Worm (Caenorhabditis elegans): Measurements from ENCODE around the gene osm-11.

osm-11 gene

DNA sequence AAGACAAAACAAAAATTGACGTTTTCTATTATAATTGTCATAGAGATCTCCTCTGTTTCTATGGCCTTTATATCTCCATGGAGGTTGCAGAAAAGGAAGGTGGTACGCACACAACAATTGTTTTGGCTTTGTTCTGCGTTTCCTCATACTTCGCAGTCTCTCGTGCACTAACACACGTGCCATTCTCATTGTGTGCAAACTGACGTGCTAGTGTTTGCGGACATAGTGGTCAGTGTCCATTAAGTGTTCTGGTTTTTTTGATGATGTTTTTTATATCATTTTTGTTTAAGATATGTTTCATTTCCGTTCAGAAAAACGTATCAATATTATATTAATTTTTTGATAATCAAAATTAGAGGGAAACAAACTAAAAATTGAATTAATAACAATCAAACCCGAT is 30.0 kb upstream of the osm-11 start, which contains the start of gene C36E6.2:
TSS of gene C36E6.2 (plus strand) at position 261 of the 400 bp plus-strand sequence.
- TF ChIP-seq hmbx-1 (tag; optimal IDR thresholded peaks at IDR 0.05): no peak
- 0 out of 2 replicates have a peak, but pooled peaks have one; percentile 33 for TF ChIP-seq scrt-1 (GFP tag; IDR thresholded peaks at IDR 0.05)
- TF ChIP-seq pes-1 (GFP tag; IDR thresholded peaks at IDR 0.05): no peak
- TF ChIP-seq tra-4 (tag; optimal IDR thresholded peaks at IDR 0.05): no peak
- TF ChIP-seq hmg-4 (GFP tag; optimal IDR thresholded peaks at IDR 0.05): peak; percentile 39

DNA sequence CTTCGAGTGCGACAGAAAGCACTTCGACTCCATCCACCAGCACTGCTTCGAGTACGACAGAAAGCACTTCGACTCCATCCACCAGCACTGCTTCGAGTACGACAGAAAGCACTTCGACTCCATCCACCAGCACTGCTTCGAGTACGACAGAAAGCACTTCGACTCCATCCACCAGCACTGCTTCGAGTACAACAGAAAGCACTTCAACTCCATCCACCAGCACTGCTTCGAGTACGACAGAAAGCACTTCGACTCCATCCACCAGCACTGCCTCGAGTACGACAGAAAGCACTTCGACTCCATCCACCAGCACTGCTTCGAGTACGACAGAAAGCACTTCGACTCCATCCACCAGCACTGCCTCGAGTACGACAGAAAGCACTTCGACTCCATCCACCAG is 25.8 kb upstream of the osm-11 start:
- TF ChIP-seq flt-1 (GFP tag; IDR thresholded peaks at IDR 0.05): 0 out of 2 replicates have a peak, but pooled peaks have one; percentile 19

DNA sequence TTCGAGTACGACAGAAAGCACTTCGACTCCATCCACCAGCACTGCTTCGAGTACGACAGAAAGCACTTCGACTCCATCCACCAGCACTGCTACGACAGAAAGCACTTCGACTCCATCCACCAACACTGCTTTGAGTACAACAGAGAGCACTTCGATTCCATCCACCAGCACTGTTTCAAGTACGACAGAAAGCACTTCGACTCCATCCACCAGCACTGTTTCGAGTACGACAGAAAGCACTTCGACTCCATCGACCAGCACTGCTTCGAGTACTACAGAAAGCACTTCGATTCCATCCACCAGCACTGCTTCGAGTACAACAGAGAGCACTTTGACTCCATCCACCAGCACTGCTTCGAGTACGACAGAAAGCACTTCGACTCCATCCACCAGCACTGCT is 23.9 kb upstream of the osm-11 start:
- TF ChIP-seq scrt-1 (GFP tag; IDR thresholded peaks at IDR 0.05): peak; percentile 27; the same call in 1 of the 2 replicates

DNA sequence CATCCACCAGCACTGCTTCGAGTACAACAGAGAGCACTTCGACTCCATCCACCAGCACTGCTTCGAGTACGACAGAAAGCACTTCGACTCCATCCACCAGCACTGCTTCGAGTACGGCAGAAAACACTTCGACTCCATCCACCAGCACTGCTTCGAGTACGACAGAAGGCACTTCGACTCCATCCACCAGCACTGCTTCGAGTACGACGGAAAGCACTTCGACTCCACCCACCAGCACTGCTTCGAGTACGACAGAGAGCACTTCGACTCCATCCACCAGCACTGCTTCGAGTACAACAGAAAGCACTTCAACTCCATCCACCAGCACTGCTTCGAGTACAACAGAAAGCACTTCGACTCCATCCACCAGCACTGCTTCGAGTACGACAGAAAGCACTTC is 23.3 kb upstream of the osm-11 start:
- peak; percentile 32 for TF ChIP-seq scrt-1 (GFP tag; IDR thresholded peaks at IDR 0.05)

DNA sequence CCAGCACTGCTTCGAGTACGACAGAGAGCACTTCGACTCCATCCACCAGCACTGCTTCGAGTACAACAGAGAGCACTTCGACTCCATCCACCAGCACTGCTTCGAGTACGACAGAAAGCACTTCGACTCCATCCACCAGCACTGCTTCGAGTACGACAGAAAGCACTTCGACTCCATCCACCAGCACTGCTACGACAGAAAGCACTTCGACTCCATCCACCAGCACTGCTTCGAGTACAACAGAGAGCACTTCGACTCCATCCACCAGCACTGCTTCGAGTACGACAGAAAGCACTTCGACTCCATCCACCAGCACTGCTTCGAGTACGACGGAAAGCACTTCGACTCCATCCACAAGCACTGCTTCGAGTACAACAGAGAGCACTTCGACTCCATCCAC is 21.2 kb upstream of the osm-11 start:
- TF ChIP-seq scrt-1 (GFP tag; IDR thresholded peaks at IDR 0.05) (peak; percentile 73; the same call in 1 of the 2 replicates), tbx-37 (GFP tag; conservative IDR thresholded peaks at IDR 0.05) (0 out of 2 replicates have a peak, but pooled peaks have one; percentile 46)

DNA sequence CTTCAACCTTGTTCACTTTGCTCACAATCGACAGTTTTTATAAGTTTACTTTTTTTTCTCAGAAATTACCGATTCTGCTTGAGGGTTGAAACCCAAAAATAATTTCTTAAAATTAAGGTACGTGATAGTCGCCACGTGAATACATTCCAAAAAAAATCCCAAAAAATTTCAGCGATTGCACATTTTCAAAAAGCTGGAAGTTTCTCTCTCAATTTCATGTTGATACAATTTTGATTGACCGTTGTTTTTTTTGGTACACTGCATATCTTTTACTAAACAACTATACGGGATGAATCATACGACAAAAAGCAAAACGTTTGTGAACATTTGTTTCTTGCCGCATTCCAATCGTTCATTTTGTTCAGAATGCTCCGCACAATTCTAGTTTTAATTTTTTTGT is 17.0 kb upstream of the osm-11 start, which contains the start of gene C36E6.8:
TSS of gene C36E6.8 (plus strand) at position 301 of the 400 bp plus-strand sequence.
- no peak for TF ChIP-seq tbx-11 (GFP tag; IDR thresholded peaks at IDR 0.05)
- no peak for TF ChIP-seq scrt-1 (GFP tag; IDR thresholded peaks at IDR 0.05)
- TF ChIP-seq tbx-37 (GFP tag; conservative IDR thresholded peaks at IDR 0.05): no peak
- no peak for TF ChIP-seq pes-1 (GFP tag; IDR thresholded peaks at IDR 0.05)
- TF ChIP-seq F13C5.2 (tag; optimal IDR thresholded peaks at IDR 0.05): no peak
- no peak for TF ChIP-seq hmbx-1 (tag; optimal IDR thresholded peaks at IDR 0.05)
- TF ChIP-seq ets-7 (tag; optimal IDR thresholded peaks at IDR 0.05): no peak
- TF ChIP-seq sea-1 (GFP tag; conservative IDR thresholded peaks at IDR 0.05): no peak
- no peak for TF ChIP-seq hnd-1 (tag; optimal IDR thresholded peaks at IDR 0.05)
- TF ChIP-seq B0310.2 (tag; optimal IDR thresholded peaks at IDR 0.05): no peak
- no peak for TF ChIP-seq ceh-36 (tag; optimal IDR thresholded peaks at IDR 0.05)
- no peak for TF ChIP-seq ama-1 (optimal IDR thresholded peaks at IDR 0.05)
- no peak for TF ChIP-seq ceh-13 (GFP tag; optimal IDR thresholded peaks at IDR 0.05)

DNA sequence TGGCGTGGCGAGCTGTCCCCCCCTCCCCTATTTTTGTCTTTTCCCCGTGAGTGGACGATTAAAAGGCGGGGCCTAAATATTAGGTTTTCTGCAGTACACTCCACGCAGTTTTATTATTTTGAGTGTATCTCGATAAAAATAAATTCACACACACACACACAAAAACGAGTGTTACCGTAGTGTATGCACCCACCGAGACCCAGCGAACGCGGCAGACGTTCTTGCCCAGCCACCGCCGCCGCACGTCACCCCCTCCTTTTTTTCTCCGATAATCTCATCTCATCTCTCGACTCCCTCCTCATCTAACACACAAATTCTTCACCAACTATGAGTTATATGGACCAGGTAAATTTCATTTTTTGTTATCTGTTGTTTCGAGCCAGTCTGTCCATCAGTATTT is 12.9 kb upstream of the osm-11 start, which contains the start of gene fubl-3:
TSS of gene fubl-3 (plus strand) at position 212 of the 400 bp plus-strand sequence.
- TF ChIP-seq tbx-37 (GFP tag; conservative IDR thresholded peaks at IDR 0.05) (0 out of 2 replicates have a peak, but pooled peaks have one; percentile 7), sea-1 (GFP tag; conservative IDR thresholded peaks at IDR 0.05) (no peak), B0310.2 (tag; optimal IDR thresholded peaks at IDR 0.05) (no peak), ceh-13 (GFP tag; optimal IDR thresholded peaks at IDR 0.05) (no peak), aly-1 (tag; optimal IDR thresholded peaks at IDR 0.05) (no peak), ceh-36 (tag; optimal IDR thresholded peaks at IDR 0.05) (no peak), flt-1 (GFP tag; IDR thresholded peaks at IDR 0.05) (no peak)

DNA sequence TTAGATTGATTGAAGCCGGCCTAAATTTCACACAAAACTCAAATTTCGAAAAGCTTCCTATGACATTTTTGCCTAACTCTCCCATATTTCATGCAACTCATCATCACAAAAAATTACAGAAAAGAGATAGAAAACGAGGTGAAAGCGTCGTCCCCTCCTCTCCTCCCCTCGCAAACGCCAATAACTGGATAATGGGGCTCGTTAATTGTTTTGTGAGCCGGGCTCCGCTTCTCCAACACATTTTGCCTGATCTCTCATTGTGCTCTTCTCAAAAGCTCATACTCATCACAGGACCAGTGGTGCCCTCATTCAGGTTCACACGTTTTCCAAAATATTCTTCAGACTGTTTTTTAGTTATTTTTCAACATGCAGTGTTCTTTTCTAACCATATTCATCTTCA is 7.4 kb upstream of the osm-11 start, which contains the start of gene pbo-6:
TSS of gene pbo-6 (plus strand) at position 240 of the 400 bp plus-strand sequence.
- no peak for TF ChIP-seq sea-1 (GFP tag; conservative IDR thresholded peaks at IDR 0.05)
- no peak for TF ChIP-seq hnd-1 (tag; optimal IDR thresholded peaks at IDR 0.05)
- no peak for TF ChIP-seq hmg-4 (GFP tag; optimal IDR thresholded peaks at IDR 0.05)
- TF ChIP-seq aly-1 (tag; optimal IDR thresholded peaks at IDR 0.05): no peak
- no peak for TF ChIP-seq B0310.2 (tag; optimal IDR thresholded peaks at IDR 0.05)
- TF ChIP-seq ama-1 (optimal IDR thresholded peaks at IDR 0.05): no peak
- no peak for TF ChIP-seq tra-4 (tag; optimal IDR thresholded peaks at IDR 0.05)

DNA sequence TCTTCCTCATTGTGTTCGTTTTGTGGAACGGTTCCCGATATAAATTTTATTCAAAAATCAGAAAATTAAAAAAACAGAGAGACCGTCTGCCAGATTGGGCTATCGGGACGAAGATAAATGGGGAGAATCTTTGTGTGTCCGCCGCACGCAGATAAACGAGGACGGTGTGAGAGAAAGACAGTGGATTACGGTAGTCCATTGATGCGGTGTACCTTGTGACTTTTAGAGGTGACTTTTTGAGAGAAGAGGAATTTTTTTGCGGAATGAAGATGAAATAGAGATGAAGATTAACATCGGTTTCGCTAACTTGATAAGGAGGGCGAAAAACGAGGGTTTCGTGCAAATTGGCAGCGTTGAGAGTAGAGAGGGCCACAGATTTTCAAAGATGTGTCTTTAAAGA is 6.4 kb upstream of the osm-11 start:
- TF ChIP-seq hmbx-1 (tag; optimal IDR thresholded peaks at IDR 0.05): no peak
- TF ChIP-seq ets-7 (tag; optimal IDR thresholded peaks at IDR 0.05): no peak
- TF ChIP-seq sea-1 (GFP tag; conservative IDR thresholded peaks at IDR 0.05): no peak
- no peak for TF ChIP-seq pes-1 (GFP tag; IDR thresholded peaks at IDR 0.05)
- TF ChIP-seq ama-1 (optimal IDR thresholded peaks at IDR 0.05): no peak
- no peak for TF ChIP-seq B0310.2 (tag; optimal IDR thresholded peaks at IDR 0.05)

DNA sequence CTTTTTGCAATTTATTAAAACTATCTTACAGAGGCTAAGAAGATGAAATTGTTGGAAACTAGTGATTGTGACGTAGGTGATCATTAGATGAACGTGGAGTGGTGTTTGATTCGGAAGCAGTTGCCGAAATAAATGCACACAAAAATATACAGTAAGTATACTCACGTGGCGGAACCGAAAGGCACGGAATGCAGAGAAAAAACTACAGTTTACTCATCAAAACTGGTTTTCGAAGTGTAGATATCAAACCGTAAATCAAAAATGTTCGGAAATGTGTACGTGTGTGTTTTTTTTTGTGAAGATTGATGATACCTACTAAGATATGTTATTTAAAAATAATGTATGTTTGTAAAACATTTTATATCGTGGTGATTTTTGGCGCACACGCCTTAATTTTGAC is 5.3 kb upstream of the osm-11 start:
- no peak for TF ChIP-seq tbx-37 (GFP tag; conservative IDR thresholded peaks at IDR 0.05)
- TF ChIP-seq tbx-11 (GFP tag; IDR thresholded peaks at IDR 0.05): no peak
- no peak for TF ChIP-seq ets-7 (tag; optimal IDR thresholded peaks at IDR 0.05)
- TF ChIP-seq ama-1 (optimal IDR thresholded peaks at IDR 0.05): no peak
- TF ChIP-seq hnd-1 (tag; optimal IDR thresholded peaks at IDR 0.05): no peak
- no peak for TF ChIP-seq ceh-36 (tag; optimal IDR thresholded peaks at IDR 0.05)
- TF ChIP-seq hmg-4 (GFP tag; optimal IDR thresholded peaks at IDR 0.05): no peak
- no peak for TF ChIP-seq F13C5.2 (tag; optimal IDR thresholded peaks at IDR 0.05)
- TF ChIP-seq ceh-13 (GFP tag; optimal IDR thresholded peaks at IDR 0.05): no peak
- no peak for TF ChIP-seq tra-4 (tag; optimal IDR thresholded peaks at IDR 0.05)
